Worm (Caenorhabditis elegans) whole organism, L2 larva: ENCODE results near the gene ptr-3.

Experiments used
- C34F6.9 ChIP-seq: fragments of 150-350 bp; optimal IDR thresholded peaks from 2 replicates; lab custom pipeline; 2014; ENCODE audit warnings: missing biosample characterization, missing genetic modification characterization
- F13H6.1 ChIP-seq: sonication (generic microtip); optimal IDR thresholded peaks from 2 replicates; lab custom pipeline; 2016; ENCODE audit warnings: missing genetic modification characterization, missing compliant biosample characterization
- R02D3.7 ChIP-seq: fragments of 150-350 bp; optimal IDR thresholded peaks from 2 replicates; lab custom pipeline; 2014; ENCODE audit warnings: missing biosample characterization, missing genetic modification characterization
- Y55F3AM.14 ChIP-seq: fragments of 200-800 bp; sonication (Bioruptor generic); optimal IDR thresholded peaks from 2 replicates; lab custom pipeline; 2018; ENCODE audit warnings: mild to moderate bottlenecking, missing genetic modification characterization, missing compliant biosample characterization
- alr-1 ChIP-seq: fragments of 150-350 bp; optimal IDR thresholded peaks from 2 replicates; lab custom pipeline; 2014; ENCODE audit warnings: missing biosample characterization, missing genetic modification characterization
- aly-2 ChIP-seq: fragments of 150-350 bp; optimal IDR thresholded peaks from 2 replicates; lab custom pipeline; 2014; ENCODE audit warnings: missing biosample characterization, missing genetic modification characterization
- ama-1 ChIP-seq: fragments of 150-350 bp; optimal IDR thresholded peaks from 2 replicates; lab custom pipeline; 2018; ENCODE audit warnings: inconsistent platforms
- ceh-16 ChIP-seq: fragments of 150-350 bp; optimal IDR thresholded peaks from 2 replicates; lab custom pipeline; 2014; ENCODE audit warnings: missing biosample characterization, missing genetic modification characterization
- crh-2 ChIP-seq: sonication (generic microtip); optimal IDR thresholded peaks from 2 replicates; lab custom pipeline; 2017; ENCODE audit warnings: missing biosample characterization, missing genetic modification characterization
- egl-27 ChIP-seq: sonication (generic microtip); optimal IDR thresholded peaks from 3 replicates; lab custom pipeline; 2017; ENCODE audit warnings: missing biosample characterization, missing genetic modification reagents, missing genetic modification characterization
- elt-1 ChIP-seq: fragments of 150-350 bp; optimal IDR thresholded peaks from 2 replicates; lab custom pipeline; 2014; ENCODE audit warnings: missing biosample characterization, missing genetic modification characterization
- fos-1 ChIP-seq: fragments of 150-350 bp; optimal IDR thresholded peaks from 2 replicates; lab custom pipeline; 2014; ENCODE audit warnings: missing biosample characterization, missing genetic modification characterization
- gmeb-1 ChIP-seq: fragments of 150-350 bp; optimal IDR thresholded peaks from 2 replicates; lab custom pipeline; 2014; ENCODE audit warnings: missing biosample characterization, missing genetic modification characterization
- lin-11 ChIP-seq: fragments of 150-350 bp; sonication (generic microtip); optimal IDR thresholded peaks from 2 replicates; lab custom pipeline; 2014; ENCODE audit warnings: missing biosample characterization, missing genetic modification characterization, inconsistent platforms, mixed read lengths
- lin-13 ChIP-seq: fragments of 150-350 bp; optimal IDR thresholded peaks from 2 replicates; lab custom pipeline; 2014; ENCODE audit warnings: missing biosample characterization, missing genetic modification reagents, missing genetic modification characterization
- lin-39 ChIP-seq: fragments of 150-350 bp; optimal IDR thresholded peaks from 2 replicates; lab custom pipeline; 2014; ENCODE audit warnings: missing biosample characterization, missing genetic modification reagents, missing genetic modification characterization
- lsy-2 ChIP-seq, 2 experiments: fragments of 150-350 bp in 1 of 2; sonication (generic microtip) in 1 of 2; optimal IDR thresholded peaks; 2 replicates each; lab custom pipeline; 2014 to 2017; ENCODE audit warnings: missing biosample characterization in 2 of 2, missing genetic modification characterization in 2 of 2
- mab-5 ChIP-seq: fragments of 150-350 bp; optimal IDR thresholded peaks from 2 replicates; lab custom pipeline; 2014; ENCODE audit warnings: missing biosample characterization, missing genetic modification characterization
- mdl-1 ChIP-seq, 2 experiments: fragments of 150-350 bp in 1 of 2; sonication (generic microtip) in 1 of 2; optimal IDR thresholded peaks; 2 replicates each; lab custom pipeline; 2017; ENCODE audit warnings: missing biosample characterization in 2 of 2, missing genetic modification characterization in 2 of 2
- nhr-10 ChIP-seq: sonication (generic microtip); optimal IDR thresholded peaks from 2 replicates; lab custom pipeline; 2017; ENCODE audit warnings: missing biosample characterization, missing genetic modification characterization
- nhr-129 ChIP-seq: fragments of 150-350 bp; optimal IDR thresholded peaks from 2 replicates; lab custom pipeline; 2014; ENCODE audit warnings: missing biosample characterization, missing genetic modification characterization
- nhr-21 ChIP-seq: fragments of 150-350 bp; optimal IDR thresholded peaks from 2 replicates; lab custom pipeline; 2014; ENCODE audit warnings: missing biosample characterization, missing genetic modification characterization
- nhr-23 ChIP-seq: fragments of 150-350 bp; optimal IDR thresholded peaks from 2 replicates; lab custom pipeline; 2014; ENCODE audit warnings: missing biosample characterization, missing genetic modification reagents, missing genetic modification characterization
- nhr-237 ChIP-seq: fragments of 150-350 bp; optimal IDR thresholded peaks from 2 replicates; lab custom pipeline; 2014; ENCODE audit warnings: missing biosample characterization, missing genetic modification characterization
- nhr-25 ChIP-seq: fragments of 150-350 bp; sonication (generic microtip); optimal IDR thresholded peaks from 3 replicates; lab custom pipeline; 2014; ENCODE audit warnings: missing biosample characterization, missing genetic modification characterization
- nhr-6 ChIP-seq: fragments of 150-350 bp; optimal IDR thresholded peaks from 2 replicates; lab custom pipeline; 2014; ENCODE audit warnings: missing biosample characterization, missing genetic modification characterization
- peb-1 ChIP-seq: fragments of 150-350 bp; optimal IDR thresholded peaks from 2 replicates; lab custom pipeline; 2014; ENCODE audit warnings: missing biosample characterization, missing genetic modification characterization
- sem-4 ChIP-seq: fragments of 150-350 bp; optimal IDR thresholded peaks from 2 replicates; lab custom pipeline; 2014; ENCODE audit warnings: missing biosample characterization, missing genetic modification reagents, missing genetic modification characterization
- skn-1 ChIP-seq: sonication (generic microtip); optimal IDR thresholded peaks from 2 replicates; lab custom pipeline; 2017; ENCODE audit warnings: missing biosample characterization, missing genetic modification characterization
- sma-3 ChIP-seq: sonication (generic microtip); optimal IDR thresholded peaks from 2 replicates; lab custom pipeline; 2016; ENCODE audit warnings: missing genetic modification reagents, missing genetic modification characterization, missing compliant biosample characterization
- sma-9 ChIP-seq, 2 experiments: fragments of 150-350 bp in 1 of 2; sonication (generic microtip) in 1 of 2; optimal IDR thresholded peaks; 2 replicates each; lab custom pipeline; 2014 to 2016; ENCODE audit warnings: missing genetic modification characterization in 2 of 2, mild to moderate bottlenecking in 1 of 2, missing biosample characterization in 1 of 2, missing compliant biosample characterization in 1 of 2, missing genetic modification reagents in 1 of 2, moderate library complexity in 1 of 2
- unc-39 ChIP-seq: fragments of 150-350 bp; optimal IDR thresholded peaks from 2 replicates; lab custom pipeline; 2014; ENCODE audit warnings: missing biosample characterization, missing genetic modification characterization
- unc-55 ChIP-seq: fragments of 150-350 bp; sonication (generic microtip); optimal IDR thresholded peaks from 3 replicates; lab custom pipeline; 2014; ENCODE audit warnings: missing biosample characterization, missing genetic modification reagents, missing genetic modification characterization
- unc-62 ChIP-seq: fragments of 150-350 bp; optimal IDR thresholded peaks from 2 replicates; lab custom pipeline; 2014; ENCODE audit warnings: missing biosample characterization, missing genetic modification reagents, missing genetic modification characterization
- zag-1 ChIP-seq: fragments of 150-350 bp; optimal IDR thresholded peaks from 2 replicates; lab custom pipeline; 2014; ENCODE audit warnings: missing biosample characterization, missing genetic modification characterization
- ztf-4 ChIP-seq: fragments of 150-350 bp; optimal IDR thresholded peaks from 2 replicates; lab custom pipeline; 2014; ENCODE audit warnings: missing biosample characterization, missing genetic modification characterization

ptr-3 gene

DNA sequence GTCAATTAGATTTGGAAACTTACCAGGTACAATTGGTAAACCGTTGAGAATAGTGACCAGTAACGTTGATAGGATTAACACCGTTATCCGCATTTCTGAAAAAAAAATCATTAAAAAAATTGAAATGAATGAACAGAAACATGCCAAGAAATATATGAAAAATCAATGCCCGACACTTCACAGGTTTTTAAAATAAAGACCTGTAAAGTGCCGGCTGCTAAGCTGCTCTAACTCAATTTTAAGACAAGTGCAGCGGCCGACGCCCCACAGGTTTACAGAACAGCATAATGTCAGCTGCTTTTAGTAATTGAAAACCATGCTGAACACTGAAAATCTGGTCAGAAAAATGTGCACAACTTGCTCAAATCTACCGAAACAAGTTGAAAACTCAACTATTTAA is 34.9 kb downstream of the ptr-3 start, which contains the start of gene cbn-1:
Gene cbn-1 (minus strand): TSS at position 101 of the 400 bp plus-strand sequence.
- TF ChIP-seq egl-27 (tag; lab: Kevin White, UChicago) (no peak), nhr-129 (tag; lab: Kevin White, UChicago) (no peak), sem-4 (tag; lab: Kevin White, UChicago) (no peak), Y55F3AM.14 (GFP tag; lab: Kevin White, UChicago) (no peak), C34F6.9 (no peak), lin-11 (tag; lab: Kevin White, UChicago) (no peak)
- TF ChIP-seq, all 48 proteins: peak for 0

ce11 chrII:325639-326350 is 41.6 kb downstream of the ptr-3 start, which contains the start of gene sgcb-1:
TSS of gene sgcb-1 (plus strand) at chrII:326300.
- TF ChIP-seq unc-62 (GFP tag; lab: Kevin White, UChicago) (no peak), nhr-129 (tag; lab: Kevin White, UChicago) (peak; percentile 34), aly-2 (no peak)

DNA sequence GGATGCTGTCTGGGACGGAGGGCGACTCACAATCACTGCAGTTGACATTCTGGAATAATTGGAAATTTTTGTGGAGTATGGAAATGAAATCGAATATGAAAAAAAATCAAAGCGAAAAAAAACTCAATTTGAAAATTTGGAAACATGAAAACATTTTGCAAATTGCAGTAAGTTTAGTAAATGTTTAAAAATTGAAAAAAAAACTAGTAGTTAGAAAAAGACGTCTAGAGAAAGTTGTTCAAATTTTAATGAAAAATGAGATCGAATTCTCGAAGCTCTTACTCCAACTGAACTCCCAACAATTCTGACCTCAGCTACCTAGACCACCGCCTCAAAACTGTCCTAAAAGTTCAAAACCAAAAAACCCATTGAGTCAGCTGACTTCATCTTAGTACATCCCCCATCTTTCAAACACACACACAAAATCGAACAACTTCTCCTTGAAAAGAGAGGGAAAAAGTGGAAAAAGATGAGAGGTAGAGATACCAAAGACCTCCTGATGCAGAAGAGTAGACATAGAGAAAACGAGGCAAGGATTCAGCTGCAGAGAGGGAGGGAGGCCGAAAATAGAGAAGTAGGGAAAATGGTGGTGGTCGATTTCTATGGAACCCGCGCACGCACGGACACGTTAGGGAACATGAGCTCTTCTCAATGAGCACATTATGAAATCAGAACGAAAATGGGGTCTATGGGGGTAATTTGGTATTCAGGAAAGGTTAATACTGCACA is 44.1 kb downstream of the ptr-3 start, which contains the start of gene K01A2.10:
Gene K01A2.10 (minus strand): TSS at position 51 of the 729 bp plus-strand sequence.
- peak; percentile 94 for TF ChIP-seq unc-55 (GFP tag; lab: Kevin White, UChicago)
- TF ChIP-seq lin-11 (tag; lab: Kevin White, UChicago), result peak; percentile 29
- TF ChIP-seq crh-2 (tag; lab: Kevin White, UChicago), result peak; percentile 46
- TF ChIP-seq lin-13 (GFP tag; lab: Kevin White, UChicago), result peak; percentile 30
- peak; percentile 68 for TF ChIP-seq sem-4 (tag; lab: Kevin White, UChicago)
- TF ChIP-seq nhr-6 (tag; lab: Kevin White, UChicago), result peak; percentile 26
- peak; percentile 32 for TF ChIP-seq F13H6.1 (tag; lab: Kevin White, UChicago)
- peak; percentile 14 for TF ChIP-seq ztf-4 (tag; lab: Kevin White, UChicago)
- TF ChIP-seq skn-1 (tag; lab: Kevin White, UChicago), result no peak
- peak; percentile 36 for TF ChIP-seq mab-5 (tag; lab: Kevin White, UChicago)
- no peak for TF ChIP-seq sma-3 (GFP tag; lab: Kevin White, UChicago)
- no peak for TF ChIP-seq alr-1 (tag; lab: Kevin White, UChicago)
- peak; percentile 38 for TF ChIP-seq sma-9 (GFP tag; optimal IDR thresholded peaks at IDR 0.05; lab: Kevin White, UChicago)
- no peak for TF ChIP-seq sma-9 (tag; optimal IDR thresholded peaks at IDR 0.05; lab: Kevin White, UChicago)
- peak; percentile 73 for TF ChIP-seq zag-1
- TF ChIP-seq fos-1 (tag; lab: Kevin White, UChicago), result peak; percentile 42
- TF ChIP-seq Y55F3AM.14 (GFP tag; lab: Kevin White, UChicago), result no peak
- TF ChIP-seq nhr-21 (tag; lab: Kevin White, UChicago), result no peak
- peak; percentile 68 for TF ChIP-seq egl-27 (tag; lab: Kevin White, UChicago)
- peak; percentile 78 for TF ChIP-seq C34F6.9
- peak; percentile 26 for TF ChIP-seq nhr-25 (tag; lab: Kevin White, UChicago)
- no peak for TF ChIP-seq gmeb-1
- TF ChIP-seq lin-39 (tag; lab: Kevin White, UChicago), result no peak
- TF ChIP-seq lsy-2 (tag; optimal IDR thresholded peaks at IDR 0.05; lab: Kevin White, UChicago), result peak in 1 of 2 experiments; percentile 59
- TF ChIP-seq nhr-129 (tag; lab: Kevin White, UChicago), result peak; percentile 88

- TF ChIP-seq R02D3.7 (tag; lab: Kevin White, UChicago) (no peak), fos-1 (tag; lab: Kevin White, UChicago) (no peak), skn-1 (tag; lab: Kevin White, UChicago) (no peak), ama-1 (lab: Kevin White, UChicago) (no peak), elt-1 (tag; lab: Kevin White, UChicago) (no peak), alr-1 (tag; lab: Kevin White, UChicago) (no peak), nhr-237 (tag; lab: Kevin White, UChicago) (no peak), unc-39 (tag; lab: Kevin White, UChicago) (no peak), mdl-1 (tag; optimal IDR thresholded peaks at IDR 0.05; lab: Kevin White, UChicago) (no peak), unc-62 (GFP tag; lab: Kevin White, UChicago) (no peak), unc-55 (GFP tag; lab: Kevin White, UChicago) (no peak), ceh-16 (no peak), nhr-23 (tag; lab: Kevin White, UChicago) (no peak), peb-1 (tag; lab: Kevin White, UChicago) (no peak), nhr-129 (tag; lab: Kevin White, UChicago) (no peak), nhr-10 (tag; lab: Kevin White, UChicago) (no peak)
- TF ChIP-seq, all 48 proteins: peak for 0
These were observed 46.2 kb downstream of the ptr-3 start for ce11 chrII:321183-321582.
